Fruit fly (Drosophila melanogaster) whole organism, embryonic: ENCODE results near the gene ago.

Source experiments
- CG14860 ChIP-seq: fragments of 200-800 bp; sonication (Bioruptor generic); IDR thresholded peaks from 3 replicates; pipeline ENCODE4 v1.3.6; 2022; ENCODE audit warnings: missing biosample characterization, missing genetic modification characterization; ENCODE audit not compliant: partially characterized antibody
- CG2712 ChIP-seq: fragments of 200-800 bp; optimal IDR thresholded peaks from 3 replicates; lab custom pipeline; 2019; ENCODE audit warnings: missing biosample characterization, mild to moderate bottlenecking, missing genetic modification characterization, moderate library complexity
- CG31388 ChIP-seq: fragments of 200-800 bp; sonication (Bioruptor generic); optimal IDR thresholded peaks from 2 replicates; lab custom pipeline; 2016; ENCODE audit warnings: missing biosample characterization, missing genetic modification characterization
- Eip74EF ChIP-seq, 2 experiments: fragments of 200-800 bp in 1 of 2; fragments of >200 bp in 1 of 2; sonication (Bioruptor generic) in 1 of 2; optimal IDR thresholded peaks; 2 replicates each; lab custom pipeline; 2017 to 2019; ENCODE audit warnings: missing biosample characterization in 2 of 2, missing genetic modification characterization in 2 of 2, mild to moderate bottlenecking in 1 of 2, moderate library complexity in 1 of 2
- Spps ChIP-seq: fragments of 200-800 bp; sonication (Bioruptor generic); optimal IDR thresholded peaks from 2 replicates; lab custom pipeline; 2018; ENCODE audit warnings: missing biosample characterization, mild to moderate bottlenecking, missing genetic modification characterization
- TFAM ChIP-seq: fragments of 200-800 bp; sonication (Bioruptor generic); optimal IDR thresholded peaks from 2 replicates; lab custom pipeline; 2017; ENCODE audit warnings: missing biosample characterization, missing genetic modification characterization, inconsistent platforms
- emc ChIP-seq: fragments of 200-800 bp; sonication (Bioruptor generic); optimal IDR thresholded peaks from 2 replicates; lab custom pipeline; 2016; ENCODE audit warnings: missing biosample characterization, missing genetic modification characterization
- gcm2 ChIP-seq: fragments of 200-800 bp; sonication (Bioruptor generic); optimal IDR thresholded peaks from 2 replicates; lab custom pipeline; 2016; ENCODE audit warnings: missing biosample characterization, missing genetic modification characterization
- hth ChIP-seq: fragments of >200 bp; optimal IDR thresholded peaks from 2 replicates; lab custom pipeline; 2017; ENCODE audit warnings: inconsistent platforms
- mld ChIP-seq: fragments of 200-800 bp; sonication (Bioruptor generic); IDR thresholded peaks from 3 replicates; pipeline ENCODE4 v1.3.6; 2022; ENCODE audit warnings: missing biosample characterization, missing genetic modification characterization; ENCODE audit not compliant: partially characterized antibody
- sd ChIP-seq: fragments of 200-800 bp; sonication (Bioruptor generic); optimal IDR thresholded peaks from 3 replicates; lab custom pipeline; 2018; ENCODE audit warnings: missing biosample characterization, mild to moderate bottlenecking, missing genetic modification characterization, moderate library complexity

dm6 chr3L:4262384-4262783, 8.3 kb upstream of the ago start, which contains the start of the genes CG11586 and VhaM9.7-a:
- TF ChIP-seq CG31388 (GFP tag; lab: Kevin White, UChicago), result peak; percentile 13
- no peak for TF ChIP-seq gcm2 (GFP tag; lab: Kevin White, UChicago)
- TF ChIP-seq Eip74EF (GFP tag; optimal IDR thresholded peaks at IDR 0.05; lab: Kevin White, UChicago), result peak in 1 of 2 experiments; percentile 8
- no peak for TF ChIP-seq emc (GFP tag; lab: Kevin White, UChicago)
- TF ChIP-seq hth (lab: Kevin White, UChicago), result no peak
- no peak for TF ChIP-seq mld (GFP tag; lab: Robert Waterston, UW)
- TF ChIP-seq CG14860 (GFP tag; lab: Robert Waterston, UW), result peak; percentile 71; the same call in 2 of the 3 replicates
- peak; percentile 21 for TF ChIP-seq sd (tag; lab: Kevin White, UChicago)
- no peak for TF ChIP-seq Spps (tag; lab: Kevin White, UChicago)
- no peak for TF ChIP-seq TFAM (GFP tag; lab: Kevin White, UChicago)
- peak; percentile 40 for TF ChIP-seq CG2712 (tag; lab: Kevin White, UChicago)
